Fruit fly (Drosophila melanogaster) whole organism, embryonic: ENCODE data around the gene CG15638.
A peak's percentile ranks its signal among the peaks of the same experiment; 100 is the strongest.

Experiments
- ATbp ChIP-seq: fragments of 200-800 bp; sonication (Bioruptor generic); optimal IDR thresholded peaks from 2 replicates; lab custom pipeline; 2017; ENCODE audit warnings: missing biosample characterization, mild to moderate bottlenecking, missing genetic modification characterization, missing genetic modification reagents
- Adf1 ChIP-seq: fragments of 200-800 bp; sonication (Bioruptor generic); IDR thresholded peaks from 2 replicates; pipeline ENCODE4 v1.3.6; 2022; ENCODE audit warnings: missing biosample characterization, missing genetic modification characterization
- CG10654 ChIP-seq: fragments of 200-800 bp; sonication (Bioruptor generic); optimal IDR thresholded peaks from 2 replicates; lab custom pipeline; 2016; ENCODE audit warnings: missing biosample characterization, missing genetic modification characterization
- CG10979 ChIP-seq: fragments of 200-800 bp; sonication (Bioruptor generic); optimal IDR thresholded peaks from 2 replicates; lab custom pipeline; 2018; ENCODE audit warnings: missing biosample characterization, mild to moderate bottlenecking, missing genetic modification characterization, moderate library complexity
- CG12071 ChIP-seq: fragments of 200-800 bp; sonication (Bioruptor generic); optimal IDR thresholded peaks from 3 replicates; lab custom pipeline; 2018; ENCODE audit warnings: missing biosample characterization, mild to moderate bottlenecking, missing genetic modification characterization
- CG15601 ChIP-seq: fragments of 200-800 bp; sonication (Bioruptor generic); optimal IDR thresholded peaks from 3 replicates; lab custom pipeline; 2019; ENCODE audit warnings: missing biosample characterization, mild to moderate bottlenecking, missing genetic modification characterization, moderate library complexity
- CG1603 ChIP-seq: fragments of 200-800 bp; sonication (Bioruptor generic); optimal IDR thresholded peaks from 2 replicates; lab custom pipeline; 2019; ENCODE audit warnings: missing biosample characterization, mild to moderate bottlenecking, missing genetic modification characterization, moderate library complexity
- CG31365 ChIP-seq: fragments of 200-800 bp; sonication (Bioruptor generic); optimal IDR thresholded peaks from 2 replicates; lab custom pipeline; 2018; ENCODE audit warnings: missing biosample characterization, mild to moderate bottlenecking, missing genetic modification characterization
- CG32532 ChIP-seq: fragments of 200-800 bp; sonication (Bioruptor generic); IDR thresholded peaks from 2 replicates; pipeline ENCODE4 v1.3.6; 2022; ENCODE audit warnings: missing biosample characterization, missing genetic modification characterization
- CG34422 ChIP-seq: fragments of 200-800 bp; sonication (Bioruptor generic); IDR thresholded peaks from 3 replicates; pipeline ENCODE4 v1.3.6; 2022; ENCODE audit warnings: missing biosample characterization, missing genetic modification characterization
- CG3838 ChIP-seq: fragments of 200-800 bp; sonication (Bioruptor generic); optimal IDR thresholded peaks from 3 replicates; lab custom pipeline; 2016; ENCODE audit warnings: missing biosample characterization, missing genetic modification characterization
- CG6791 ChIP-seq: fragments of 200-800 bp; sonication (Bioruptor generic); IDR thresholded peaks from 3 replicates; pipeline ENCODE4 v1.3.6; 2022; ENCODE audit warnings: missing biosample characterization, missing genetic modification characterization; ENCODE audit not compliant: partially characterized antibody
- CG8089 ChIP-seq: fragments of 200-800 bp; sonication (Bioruptor generic); optimal IDR thresholded peaks from 3 replicates; lab custom pipeline; 2016; ENCODE audit warnings: missing biosample characterization, missing genetic modification characterization
- CG8944 ChIP-seq: fragments of 200-800 bp; sonication (Bioruptor generic); optimal IDR thresholded peaks from 3 replicates; lab custom pipeline; 2016; ENCODE audit warnings: missing biosample characterization, missing genetic modification characterization
- CG9215 ChIP-seq: fragments of 200-800 bp; sonication (Bioruptor generic); IDR thresholded peaks from 2 replicates; pipeline ENCODE4 v1.3.6; 2022; ENCODE audit warnings: missing biosample characterization, missing genetic modification characterization
- CG9876 ChIP-seq: fragments of 200-800 bp; sonication (Bioruptor generic); optimal IDR thresholded peaks from 2 replicates; lab custom pipeline; 2016; ENCODE audit warnings: missing biosample characterization, missing genetic modification characterization
- CTCF ChIP-seq: fragments of 200-800 bp; sonication (Bioruptor generic); optimal IDR thresholded peaks from 2 replicates; lab custom pipeline; 2017; ENCODE audit warnings: missing biosample characterization, mild to moderate bottlenecking, missing genetic modification characterization, moderate library complexity
- Dp ChIP-seq: fragments of 200-800 bp; sonication (Bioruptor generic); optimal IDR thresholded peaks from 2 replicates; lab custom pipeline; 2018; ENCODE audit warnings: missing biosample characterization, mild to moderate bottlenecking, missing genetic modification characterization, moderate library complexity
- Fer2 ChIP-seq: fragments of 200-800 bp; sonication (Bioruptor generic); optimal IDR thresholded peaks from 2 replicates; lab custom pipeline; 2018; ENCODE audit warnings: missing biosample characterization, mild to moderate bottlenecking, missing genetic modification characterization, moderate library complexity
- MBD-R2 ChIP-seq: fragments of 200-800 bp; sonication (Bioruptor generic); IDR thresholded peaks from 2 replicates; pipeline ENCODE4 v1.3.6; 2022; ENCODE audit warnings: missing biosample characterization, missing genetic modification characterization
- MESR4 ChIP-seq: fragments of 200-800 bp; sonication (Bioruptor generic); optimal IDR thresholded peaks from 2 replicates; lab custom pipeline; 2018; ENCODE audit warnings: missing biosample characterization, mild to moderate bottlenecking, missing genetic modification characterization, moderate library complexity
- Neu2 ChIP-seq: fragments of 200-800 bp; sonication (Bioruptor generic); optimal IDR thresholded peaks from 3 replicates; lab custom pipeline; 2016; ENCODE audit warnings: missing biosample characterization, missing genetic modification characterization, borderline replicate concordance
- ac ChIP-seq: fragments of 200-800 bp; sonication (Bioruptor generic); optimal IDR thresholded peaks from 3 replicates; lab custom pipeline; 2017; ENCODE audit warnings: missing biosample characterization, mild to moderate bottlenecking, missing genetic modification characterization
- dmrt11E ChIP-seq: fragments of 200-800 bp; sonication (Bioruptor generic); optimal IDR thresholded peaks from 3 replicates; lab custom pipeline; 2018; ENCODE audit warnings: missing biosample characterization, mild to moderate bottlenecking, missing genetic modification characterization, moderate library complexity
- insv ChIP-seq, 2 experiments: fragments of 200-800 bp; sonication (Bioruptor generic); optimal IDR thresholded peaks; 3 replicates each; lab custom pipeline; 2016 to 2018; ENCODE audit warnings: missing biosample characterization in 2 of 2, missing genetic modification characterization in 2 of 2
- jing ChIP-seq: fragments of 200-800 bp; sonication (Bioruptor generic); optimal IDR thresholded peaks from 2 replicates; lab custom pipeline; 2018; ENCODE audit warnings: missing biosample characterization, mild to moderate bottlenecking, missing genetic modification characterization
- mam ChIP-seq: fragments of 200-800 bp; sonication (Bioruptor generic); optimal IDR thresholded peaks from 3 replicates; lab custom pipeline; 2016; ENCODE audit warnings: missing biosample characterization, missing genetic modification characterization
- oc ChIP-seq: fragments of 200-800 bp; sonication (Bioruptor generic); optimal IDR thresholded peaks from 2 replicates; lab custom pipeline; 2018; ENCODE audit warnings: missing biosample characterization, mild to moderate bottlenecking, missing genetic modification characterization, moderate library complexity
- repo ChIP-seq: fragments of 200-800 bp; sonication (Bioruptor generic); optimal IDR thresholded peaks from 2 replicates; lab custom pipeline; 2016; ENCODE audit warnings: missing biosample characterization, missing genetic modification characterization
- sens ChIP-seq: fragments of 200-800 bp; sonication (Bioruptor generic); peaks from one replicate; lab custom pipeline; 2016; ENCODE audit warnings: missing biosample characterization, missing genetic modification characterization
- slbo ChIP-seq: fragments of 200-800 bp; sonication (Bioruptor generic); IDR thresholded peaks from 2 replicates; pipeline ENCODE4 v1.3.6; 2022; ENCODE audit warnings: missing biosample characterization, missing genetic modification characterization
- zen2 ChIP-seq: fragments of 200-800 bp; sonication (Bioruptor generic); IDR thresholded peaks from 3 replicates; pipeline ENCODE4 v1.3.6; 2022; ENCODE audit warnings: missing biosample characterization, missing genetic modification characterization; ENCODE audit not compliant: partially characterized antibody
- zf30C ChIP-seq: fragments of 200-800 bp; sonication (Bioruptor generic); optimal IDR thresholded peaks from 3 replicates; lab custom pipeline; 2018; ENCODE audit warnings: missing biosample characterization, mild to moderate bottlenecking, missing genetic modification characterization
- zfh1 ChIP-seq: fragments of 200-800 bp; sonication (Bioruptor generic); IDR thresholded peaks from 3 replicates; pipeline ENCODE4 v1.3.6; 2022; ENCODE audit warnings: missing biosample characterization, missing genetic modification characterization

Gene CG15638

dm6 chr2L:13542476-13542875 is 6.9 kb upstream of the CG15638 start, which contains the start of gene CG9263:
CG9263 (minus strand) TSS chr2L:13542576.
- no peak for TF ChIP-seq repo
- peak; percentile 50 for TF ChIP-seq sens (GFP tag; lab: Kevin White, UChicago)
- TF ChIP-seq, all 482 proteins: peak for 1

- TF ChIP-seq Fer2: no peak
- no peak for TF ChIP-seq zen2
- no peak for TF ChIP-seq Adf1 (GFP tag; lab: Robert Waterston, UW)
- no peak for TF ChIP-seq insv (GFP tag; optimal IDR thresholded peaks at IDR 0.05; lab: Kevin White, UChicago)
- TF ChIP-seq CG8944: no peak
- TF ChIP-seq ac (GFP tag; lab: Kevin White, UChicago): no peak
- TF ChIP-seq slbo (GFP tag; lab: Robert Waterston, UW): no peak
- TF ChIP-seq mam (GFP tag; lab: Kevin White, UChicago): no peak
- TF ChIP-seq zfh1 (GFP tag; lab: Robert Waterston, UW): no peak
- TF ChIP-seq Neu2 (GFP tag; lab: Kevin White, UChicago): no peak
Observed at dm6 chr2L:13541968-13542367, 6.4 kb upstream of the CG15638 start, which contains the start of gene CG16853. CG16853 (plus strand) TSS chr2L:13542268.

- no peak for TF ChIP-seq CG9215 (GFP tag; lab: Robert Waterston, UW)
- TF ChIP-seq CG8089 (GFP tag; lab: Kevin White, UChicago): no peak
- peak; percentile 79 for TF ChIP-seq CTCF (GFP tag; lab: Kevin White, UChicago)
- peak; percentile 56 for TF ChIP-seq CG10979 (tag; lab: Kevin White, UChicago)
Observed at dm6 chr2L:13540704-13541103, 5.1 kb upstream of the CG15638 start, which contains the start of gene CG16852. CG16852 (plus strand) TSS chr2L:13540751.

dm6 chr2L:13532524-13532923 is 3.1 kb downstream of the CG15638 start, which contains the start of gene CG33645:
CG33645 (plus strand) TSS chr2L:13532824.
- TF ChIP-seq CG32532 (GFP tag; lab: Robert Waterston, UW) (no peak), MBD-R2 (GFP tag; lab: Robert Waterston, UW) (no peak), CG15601 (no peak), CG6791 (GFP tag; lab: Robert Waterston, UW) (no peak), CG1603 (no peak), jing (GFP tag; lab: Kevin White, UChicago) (no peak)

dm6 chr2L:13531785-13532184 is 3.8 kb downstream of the CG15638 start, which contains the start of gene CG33644:
CG33644 (plus strand) TSS chr2L:13532085.
- TF ChIP-seq CG9876 (GFP tag; lab: Kevin White, UChicago) (no peak), CG3838 (GFP tag; lab: Kevin White, UChicago) (no peak), CG34422 (GFP tag; lab: Robert Waterston, UW) (no peak), CG31365 (tag; lab: Kevin White, UChicago) (no peak), CG12071 (GFP tag; lab: Kevin White, UChicago) (no peak), zf30C (GFP tag; lab: Kevin White, UChicago) (no peak), oc (tag; lab: Kevin White, UChicago) (no peak), dmrt11E (tag; lab: Kevin White, UChicago) (no peak), CG10654 (GFP tag; lab: Kevin White, UChicago) (no peak), Dp (GFP tag; lab: Kevin White, UChicago) (no peak)

dm6 chr2L:13530774-13531173 is 4.8 kb downstream of the CG15638 start, which contains the start of gene CG33643:
CG33643 (plus strand) TSS chr2L:13531074.
- TF ChIP-seq ATbp (GFP tag; lab: Kevin White, UChicago) (no peak), MESR4 (no peak)
